Worm (Caenorhabditis elegans) whole organism, early embryonic: Measurements from ENCODE around the gene H39E23.3.
"Not testable (repeated sequence)": the region's sequence is repeated elsewhere in the genome, so short reads cannot be mapped to it uniquely, and the experiment has no call there.

Experiments used
- aly-1 ChIP-seq: sonication (generic microtip); optimal IDR thresholded peaks from 2 replicates; lab custom pipeline; 2016; ENCODE audit warnings: missing genetic modification characterization, missing compliant biosample characterization
- ama-1 ChIP-seq: fragments of 150-350 bp; optimal IDR thresholded peaks from 2 replicates; lab custom pipeline; 2014
- scrt-1 ChIP-seq: fragments of 200-800 bp; sonication (Bioruptor generic); IDR thresholded peaks from 2 replicates; pipeline ENCODE4 v1.3.6; 2022; ENCODE audit warnings: missing genetic modification characterization, missing compliant biosample characterization
- sea-1 ChIP-seq: fragments of 200-800 bp; sonication (Bioruptor generic); conservative IDR thresholded peaks from 2 replicates; pipeline ENCODE4 v1.3.6; 2022; ENCODE audit warnings: missing genetic modification characterization, missing compliant biosample characterization
- tbx-11 ChIP-seq: fragments of 200-800 bp; sonication (Bioruptor generic); IDR thresholded peaks from 2 replicates; pipeline ENCODE4 v1.3.6; 2022; ENCODE audit warnings: missing genetic modification characterization, missing compliant biosample characterization
- tbx-37 ChIP-seq: fragments of 200-800 bp; sonication (Bioruptor generic); conservative IDR thresholded peaks from 2 replicates; pipeline ENCODE4 v1.3.6; 2022; ENCODE audit warnings: missing genetic modification reagents, missing genetic modification characterization, missing compliant biosample characterization

DNA sequence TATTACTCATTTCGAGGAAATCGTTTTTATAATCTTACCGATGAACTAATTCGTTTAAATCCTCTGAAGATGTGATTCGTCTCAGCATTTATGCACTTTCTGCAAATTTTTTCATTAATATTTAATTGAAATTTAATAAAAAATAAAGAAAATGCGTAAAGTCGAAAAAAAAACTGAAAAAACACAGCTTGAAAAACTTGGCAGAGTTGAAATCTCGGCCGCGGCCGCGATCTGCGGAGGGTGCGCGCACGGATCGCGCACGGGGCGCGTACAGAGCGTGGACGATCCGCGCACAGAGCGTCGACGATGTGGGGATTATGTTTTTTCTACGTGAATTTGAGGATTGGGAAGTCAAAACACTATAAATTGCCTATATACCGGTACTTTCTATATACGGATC is 30.2 kb downstream of the H39E23.3 start, which contains the start of gene AH10.4:
- TF ChIP-seq tbx-37 (GFP tag; lab: Robert Waterston, UW); ama-1 (lab: Kevin White, UChicago); tbx-11 (GFP tag; lab: Robert Waterston, UW); scrt-1; aly-1 (tag; lab: Kevin White, UChicago); sea-1 (GFP tag; lab: Robert Waterston, UW): not testable (repeated sequence)
